Fruit fly (Drosophila melanogaster) whole organism, embryonic: ENCODE measurements around the gene Sap30.
A peak's percentile ranks its signal among the peaks of the same experiment; 100 is the strongest.

Experiments used
- B-H1 ChIP-seq: fragments of 200-800 bp; sonication (Bioruptor generic); IDR thresholded peaks from 3 replicates; pipeline ENCODE4 v1.3.6; 2022; ENCODE audit warnings: missing biosample characterization, missing genetic modification characterization
- BEAF-32 ChIP-seq: fragments of 200-800 bp; sonication (Bioruptor generic); optimal IDR thresholded peaks from 3 replicates; lab custom pipeline; 2017; ENCODE audit warnings: missing biosample characterization, missing genetic modification characterization, mild to moderate bottlenecking, moderate library complexity, missing genetic modification reagents
- CG10267 ChIP-seq: fragments of 200-800 bp; sonication (Bioruptor generic); optimal IDR thresholded peaks from 2 replicates; lab custom pipeline; 2018; ENCODE audit warnings: missing biosample characterization, mild to moderate bottlenecking, missing genetic modification characterization, moderate library complexity
- CG10979 ChIP-seq: fragments of 200-800 bp; sonication (Bioruptor generic); optimal IDR thresholded peaks from 2 replicates; lab custom pipeline; 2018; ENCODE audit warnings: missing biosample characterization, mild to moderate bottlenecking, missing genetic modification characterization, moderate library complexity
- CG11085 ChIP-seq: fragments of 200-800 bp; sonication (Bioruptor generic); IDR thresholded peaks from 2 replicates; pipeline ENCODE4 v1.3.6; 2022; ENCODE audit warnings: missing biosample characterization, missing genetic modification characterization
- CG11696 ChIP-seq: fragments of 200-800 bp; sonication (Bioruptor generic); IDR thresholded peaks from 2 replicates; pipeline ENCODE4 v1.3.6; 2022; ENCODE audit warnings: missing biosample characterization, missing genetic modification characterization
- CG14667 ChIP-seq: fragments of 200-800 bp; sonication (Bioruptor generic); IDR thresholded peaks from 2 replicates; pipeline ENCODE4 v1.3.6; 2022; ENCODE audit warnings: missing biosample characterization, missing genetic modification characterization
- CG4282 ChIP-seq: fragments of 200-800 bp; sonication (Bioruptor generic); optimal IDR thresholded peaks from 2 replicates; lab custom pipeline; 2016; ENCODE audit warnings: missing biosample characterization, missing genetic modification characterization
- CG6683 ChIP-seq: fragments of 200-800 bp; sonication (Bioruptor generic); optimal IDR thresholded peaks from 2 replicates; lab custom pipeline; 2017; ENCODE audit warnings: missing biosample characterization, mild to moderate bottlenecking, missing genetic modification characterization, missing genetic modification reagents
- CG9727 ChIP-seq: fragments of 200-800 bp; sonication (Bioruptor generic); optimal IDR thresholded peaks from 3 replicates; lab custom pipeline; 2017; ENCODE audit warnings: missing biosample characterization, mild to moderate bottlenecking, missing genetic modification characterization
- CoRest ChIP-seq: fragments of 200-800 bp; sonication (Bioruptor generic); optimal IDR thresholded peaks from 3 replicates; lab custom pipeline; 2018; ENCODE audit warnings: missing biosample characterization, mild to moderate bottlenecking, missing genetic modification characterization, moderate library complexity
- Dip3 ChIP-seq: fragments of 200-800 bp; sonication (Bioruptor generic); optimal IDR thresholded peaks from 3 replicates; lab custom pipeline; 2016; ENCODE audit warnings: missing biosample characterization, missing genetic modification characterization
- E2f2 ChIP-seq: fragments of 200-800 bp; sonication (Bioruptor generic); IDR thresholded peaks from 2 replicates; pipeline ENCODE4 v1.3.6; 2022; ENCODE audit warnings: missing biosample characterization, missing genetic modification characterization
- ERR ChIP-seq: fragments of 200-800 bp; sonication (Bioruptor generic); optimal IDR thresholded peaks from 2 replicates; lab custom pipeline; 2016; ENCODE audit warnings: missing biosample characterization, missing genetic modification characterization
- H2.0 ChIP-seq: fragments of 200-800 bp; sonication (Bioruptor generic); IDR thresholded peaks from 2 replicates; pipeline ENCODE4 v1.3.6; 2022; ENCODE audit warnings: missing biosample characterization, missing genetic modification characterization
- HLH4C ChIP-seq: fragments of 200-800 bp; sonication (Bioruptor generic); IDR thresholded peaks from 3 replicates; pipeline ENCODE4 v1.3.6; 2022; ENCODE audit warnings: missing biosample characterization, missing genetic modification characterization; ENCODE audit not compliant: partially characterized antibody
- HLHmδ ChIP-seq: fragments of 200-800 bp; sonication (Bioruptor generic); optimal IDR thresholded peaks from 2 replicates; lab custom pipeline; 2018; ENCODE audit warnings: missing biosample characterization, mild to moderate bottlenecking, missing genetic modification characterization, moderate library complexity
- Hmr ChIP-seq: fragments of 200-800 bp; sonication (Bioruptor generic); optimal IDR thresholded peaks from 3 replicates; lab custom pipeline; 2017; ENCODE audit warnings: mild to moderate bottlenecking, missing biosample characterization, missing genetic modification reagents, missing genetic modification characterization
- Hsf ChIP-seq: fragments of 200-800 bp; sonication (Bioruptor generic); optimal IDR thresholded peaks from 3 replicates; lab custom pipeline; 2016; ENCODE audit warnings: missing biosample characterization, missing genetic modification characterization
- Lhr ChIP-seq: fragments of 200-800 bp; sonication (Bioruptor generic); optimal IDR thresholded peaks from 3 replicates; lab custom pipeline; 2017; ENCODE audit warnings: mild to moderate bottlenecking, missing biosample characterization, missing genetic modification reagents, missing genetic modification characterization
- MESR4 ChIP-seq: fragments of 200-800 bp; sonication (Bioruptor generic); optimal IDR thresholded peaks from 2 replicates; lab custom pipeline; 2018; ENCODE audit warnings: missing biosample characterization, mild to moderate bottlenecking, missing genetic modification characterization, moderate library complexity
- NC2α ChIP-seq: fragments of 200-800 bp; sonication (Bioruptor generic); optimal IDR thresholded peaks from 2 replicates; lab custom pipeline; 2016; ENCODE audit warnings: missing biosample characterization, missing genetic modification characterization
- Ravus ChIP-seq: fragments of 200-800 bp; sonication (Bioruptor generic); IDR thresholded peaks from 2 replicates; pipeline ENCODE4 v1.3.6; 2022; ENCODE audit warnings: missing biosample characterization, missing genetic modification characterization
- Rfx ChIP-seq: fragments of 200-800 bp; sonication (Bioruptor generic); IDR thresholded peaks from 2 replicates; pipeline ENCODE4 v1.3.6; 2022; ENCODE audit warnings: missing biosample characterization, missing genetic modification characterization
- Sry-δ ChIP-seq: fragments of 200-800 bp; sonication (Bioruptor generic); optimal IDR thresholded peaks from 2 replicates; lab custom pipeline; 2016; ENCODE audit warnings: missing biosample characterization, missing genetic modification characterization
- TFAM ChIP-seq: fragments of 200-800 bp; sonication (Bioruptor generic); optimal IDR thresholded peaks from 2 replicates; lab custom pipeline; 2017; ENCODE audit warnings: missing biosample characterization, missing genetic modification characterization, inconsistent platforms
- abd-A ChIP-seq: fragments of 200-800 bp; sonication (Bioruptor generic); optimal IDR thresholded peaks from 3 replicates; lab custom pipeline; 2019; ENCODE audit warnings: missing biosample characterization, mild to moderate bottlenecking, missing genetic modification characterization, moderate library complexity
- aop ChIP-seq: fragments of 200-800 bp; sonication (Bioruptor generic); IDR thresholded peaks from 2 replicates; pipeline ENCODE4 v1.3.6; 2022; ENCODE audit warnings: missing biosample characterization, missing genetic modification characterization
- ara ChIP-seq: fragments of 200-800 bp; sonication (Bioruptor generic); IDR thresholded peaks from 2 replicates; pipeline ENCODE4 v1.3.6; 2022; ENCODE audit warnings: missing biosample characterization, missing genetic modification characterization
- bbx ChIP-seq: fragments of 200-800 bp; sonication (Bioruptor generic); IDR thresholded peaks from 2 replicates; pipeline ENCODE4 v1.3.6; 2022; ENCODE audit warnings: missing biosample characterization, missing genetic modification characterization; ENCODE audit not compliant: partially characterized antibody
- chinmo ChIP-seq: fragments of 200-800 bp; sonication (Bioruptor generic); IDR thresholded peaks from 4 replicates; pipeline ENCODE4 v1.3.6; 2022; ENCODE audit warnings: missing biosample characterization, missing genetic modification characterization; ENCODE audit not compliant: partially characterized antibody
- crol ChIP-seq: fragments of 200-800 bp; sonication (Bioruptor generic); IDR thresholded peaks from 2 replicates; pipeline ENCODE4 v1.3.6; 2022; ENCODE audit warnings: missing biosample characterization, missing genetic modification characterization
- dm ChIP-seq: fragments of 200-800 bp; sonication (Bioruptor generic); optimal IDR thresholded peaks from 3 replicates; lab custom pipeline; 2016; ENCODE audit warnings: missing biosample characterization, missing genetic modification characterization
- fd64A ChIP-seq: fragments of 200-800 bp; sonication (Bioruptor generic); optimal IDR thresholded peaks from 3 replicates; lab custom pipeline; 2018; ENCODE audit warnings: missing biosample characterization, mild to moderate bottlenecking, missing genetic modification characterization
- gce ChIP-seq: fragments of 200-800 bp; sonication (Bioruptor generic); IDR thresholded peaks from 3 replicates; pipeline ENCODE4 v1.3.6; 2022; ENCODE audit warnings: missing biosample characterization, missing genetic modification characterization
- lmd ChIP-seq: fragments of 200-800 bp; sonication (Bioruptor generic); IDR thresholded peaks from 2 replicates; pipeline ENCODE4 v1.3.6; 2022; ENCODE audit warnings: missing biosample characterization, missing genetic modification characterization
- lola ChIP-seq, 3 experiments: fragments of >200 bp in 2 of 3; fragments of 200-800 bp in 1 of 3; sonication (Bioruptor generic) in 1 of 3; optimal IDR thresholded peaks; 2 replicates each; lab custom pipeline; 2017 to 2019; ENCODE audit warnings: missing biosample characterization in 3 of 3, missing genetic modification characterization in 3 of 3, mild to moderate bottlenecking in 1 of 3, moderate library complexity in 1 of 3
- nau ChIP-seq: fragments of 200-800 bp; sonication (Bioruptor generic); optimal IDR thresholded peaks from 3 replicates; lab custom pipeline; 2017; ENCODE audit warnings: missing biosample characterization, mild to moderate bottlenecking, missing genetic modification characterization, missing genetic modification reagents
- p53 ChIP-seq: fragments of 200-800 bp; sonication (Bioruptor generic); optimal IDR thresholded peaks from 2 replicates; lab custom pipeline; 2016; ENCODE audit warnings: missing biosample characterization, missing genetic modification characterization
- phol ChIP-seq: fragments of 200-800 bp; sonication (Bioruptor generic); optimal IDR thresholded peaks from 3 replicates; lab custom pipeline; 2018; ENCODE audit warnings: missing biosample characterization, mild to moderate bottlenecking, missing genetic modification characterization, moderate library complexity
- ro ChIP-seq: fragments of 200-800 bp; sonication (Bioruptor generic); IDR thresholded peaks from 2 replicates; pipeline ENCODE4 v1.3.6; 2022; ENCODE audit warnings: missing biosample characterization, missing genetic modification characterization
- salm ChIP-seq: fragments of 200-800 bp; sonication (Bioruptor generic); optimal IDR thresholded peaks from 2 replicates; lab custom pipeline; 2018; ENCODE audit warnings: missing biosample characterization, mild to moderate bottlenecking, missing genetic modification characterization
- sc ChIP-seq, 3 experiments: fragments of >200 bp in 2 of 3; fragments of 200-800 bp in 1 of 3; sonication (Bioruptor generic) in 1 of 3; optimal IDR thresholded peaks; 2 replicates in 2 of 3; 3 replicates in 1 of 3; lab custom pipeline; 2017; ENCODE audit warnings: mild to moderate bottlenecking in 1 of 3, missing biosample characterization in 1 of 3, missing genetic modification characterization in 1 of 3, missing genetic modification reagents in 1 of 3
- sens-2 ChIP-seq: fragments of 200-800 bp; sonication (Bioruptor generic); IDR thresholded peaks from 2 replicates; pipeline ENCODE4 v1.3.6; 2022; ENCODE audit warnings: missing biosample characterization, missing genetic modification characterization
- slou ChIP-seq: fragments of 200-800 bp; sonication (Bioruptor generic); optimal IDR thresholded peaks from 3 replicates; lab custom pipeline; 2016; ENCODE audit warnings: missing biosample characterization, missing genetic modification characterization
- slp2 ChIP-seq: fragments of 200-800 bp; sonication (Bioruptor generic); optimal IDR thresholded peaks from 2 replicates; lab custom pipeline; 2016; ENCODE audit warnings: missing biosample characterization, missing genetic modification characterization
- sr ChIP-seq: fragments of 200-800 bp; sonication (Bioruptor generic); IDR thresholded peaks from 3 replicates; pipeline ENCODE4 v1.3.6; 2022; ENCODE audit warnings: missing biosample characterization, missing genetic modification characterization
- vvl ChIP-seq: fragments of 200-800 bp; sonication (Bioruptor generic); IDR thresholded peaks from 2 replicates; pipeline ENCODE4 v1.3.6; 2022; ENCODE audit warnings: missing biosample characterization, missing genetic modification characterization

The Sap30 gene

DNA sequence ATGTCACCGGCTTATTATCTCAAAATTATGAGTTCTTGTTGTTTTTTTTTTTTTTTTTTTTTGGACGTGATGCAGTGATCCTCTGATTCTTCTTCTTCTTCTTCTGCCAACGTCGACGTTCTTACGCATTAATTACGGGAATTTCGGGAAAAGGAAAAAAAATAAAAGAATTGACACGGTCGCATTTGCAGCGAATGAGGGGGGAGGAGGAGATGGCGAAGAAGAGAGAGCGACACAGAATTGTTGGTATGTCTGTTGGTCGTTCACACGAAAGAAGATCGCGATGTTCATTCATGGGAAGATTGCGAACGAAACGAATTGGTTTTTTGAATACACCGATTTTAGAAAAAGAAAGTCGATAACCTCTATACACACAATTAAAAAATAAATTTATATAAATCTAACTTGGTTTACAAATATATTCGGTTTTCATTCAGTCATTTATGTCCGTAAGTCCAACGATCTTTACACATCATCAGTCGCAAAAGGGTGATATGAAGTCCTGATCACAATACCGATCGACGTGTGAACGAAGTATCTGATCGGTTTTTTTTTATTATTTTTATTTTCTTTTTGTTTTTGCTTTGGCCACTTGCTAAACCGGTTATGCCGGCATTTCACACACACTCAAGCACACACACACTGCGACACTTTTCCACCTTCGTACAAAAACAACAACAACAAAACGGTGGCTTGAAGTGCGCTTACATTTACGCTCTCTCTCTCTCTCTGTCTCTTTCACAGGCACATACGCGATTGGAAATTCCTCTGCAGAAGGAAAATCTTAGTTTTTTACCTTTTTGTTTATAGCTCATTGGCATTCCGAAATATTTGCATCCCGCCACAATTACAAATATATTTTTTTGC, 36.1 kb upstream of the Sap30 start (continued):
- TF ChIP-seq gce (GFP tag; lab: Robert Waterston, UW) (no peak; the same call in 2 of the 3 replicates), CG6683 (peak; percentile 35), CG14667 (GFP tag; lab: Robert Waterston, UW) (no peak), BEAF-32 (GFP tag; lab: Kevin White, UChicago) (no peak), CG11696 (GFP tag; lab: Robert Waterston, UW) (peak; percentile 15; the same call in 1 of the 2 replicates), aop (GFP tag; lab: Robert Waterston, UW) (no peak), HLH4C (GFP tag; lab: Robert Waterston, UW) (no peak), sens-2 (GFP tag; lab: Robert Waterston, UW) (no peak), fd64A (GFP tag; lab: Kevin White, UChicago) (peak; percentile 59), sr (GFP tag; lab: Robert Waterston, UW) (no peak), NC2α (GFP tag; lab: Kevin White, UChicago) (no peak), B-H1 (GFP tag; lab: Robert Waterston, UW) (peak; percentile 11; the same call in 1 of the 3 replicates), salm (peak; percentile 44), abd-A (tag; lab: Kevin White, UChicago) (no peak), E2f2 (GFP tag; lab: Robert Waterston, UW) (no peak), ara (peak; percentile 53; the same call in 1 of the 2 replicates), lola (GFP tag; optimal IDR thresholded peaks at IDR 0.05; lab: Kevin White, UChicago) (peak in 1 of 3 experiments; percentile 85), sc (optimal IDR thresholded peaks at IDR 0.05; lab: Kevin White, UChicago) (no peak), sc (GFP tag; optimal IDR thresholded peaks at IDR 0.05; lab: Kevin White, UChicago) (peak; percentile 61), p53 (GFP tag; lab: Kevin White, UChicago) (no peak), Sry-δ (GFP tag; lab: Kevin White, UChicago) (no peak), HLHmδ (GFP tag; lab: Kevin White, UChicago) (no peak), Dip3 (no peak), slou (GFP tag; lab: Kevin White, UChicago) (peak; percentile 18), Lhr (GFP tag; lab: Kevin White, UChicago) (peak; percentile 29), Ravus (GFP tag; lab: Robert Waterston, UW) (no peak), lmd (GFP tag; lab: Robert Waterston, UW) (peak; percentile 60), CG10267 (tag; lab: Kevin White, UChicago) (peak; percentile 78), H2.0 (GFP tag; lab: Robert Waterston, UW) (peak; percentile 60; the same call in 1 of the 2 replicates), TFAM (GFP tag; lab: Kevin White, UChicago) (no peak), Rfx (GFP tag; lab: Robert Waterston, UW) (peak; percentile 70), CG10979 (peak; percentile 86), Hmr (GFP tag; lab: Kevin White, UChicago) (peak; percentile 62), phol (peak; percentile 80), ERR (GFP tag; lab: Kevin White, UChicago) (no peak), dm (GFP tag; lab: Kevin White, UChicago) (no peak), slp2 (GFP tag; lab: Kevin White, UChicago) (no peak), CG9727 (GFP tag; lab: Kevin White, UChicago) (peak; percentile 81), vvl (GFP tag; lab: Robert Waterston, UW) (peak; percentile 65), nau (peak; percentile 52), MESR4 (GFP tag; lab: Kevin White, UChicago) (no peak), bbx (GFP tag; lab: Robert Waterston, UW) (no peak), ro (GFP tag; lab: Robert Waterston, UW) (no peak), CoRest (tag; lab: Kevin White, UChicago) (peak; percentile 85), CG11085 (GFP tag; lab: Robert Waterston, UW) (no peak), Hsf (GFP tag; lab: Kevin White, UChicago) (peak; percentile 33), crol (GFP tag; lab: Robert Waterston, UW) (peak; percentile 65), CG4282 (no peak), chinmo (GFP tag; lab: Robert Waterston, UW) (0 out of 4 replicates have a peak, but pooled peaks have one; percentile 14)
